Worm (Caenorhabditis elegans) whole organism, midembryonic: ENCODE results near the gene str-209.

Experiments
- T22C8.4 ChIP-seq: fragments of 200-800 bp; sonication (Bioruptor generic); IDR thresholded peaks from 2 replicates; pipeline ENCODE4 v1.3.6; 2022; ENCODE audit warnings: missing genetic modification characterization, missing compliant biosample characterization
- cog-1 ChIP-seq: sonication (generic microtip); optimal IDR thresholded peaks from 2 replicates; lab custom pipeline; 2016; ENCODE audit warnings: missing genetic modification characterization, missing compliant biosample characterization
- flt-1 ChIP-seq: fragments of 200-800 bp; sonication (Bioruptor generic); IDR thresholded peaks from 2 replicates; pipeline ENCODE4 v1.3.6; 2022; ENCODE audit warnings: missing genetic modification characterization, missing compliant biosample characterization
- klf-2 ChIP-seq: fragments of 200-800 bp; sonication (Bioruptor generic); conservative IDR thresholded peaks from 2 replicates; pipeline ENCODE4 v1.3.6; 2022; ENCODE audit warnings: missing genetic modification reagents, missing genetic modification characterization, missing compliant biosample characterization
- med-1 ChIP-seq: sonication (generic microtip); optimal IDR thresholded peaks from 2 replicates; lab custom pipeline; 2017; ENCODE audit warnings: missing genetic modification characterization, mild to moderate bottlenecking, missing compliant biosample characterization, antibody characterized with exemption, missing genetic modification reagents; ENCODE audit not compliant: insufficient read depth
- ref-1 ChIP-seq: fragments of 200-800 bp; sonication (Bioruptor generic); conservative IDR thresholded peaks from 2 replicates; pipeline ENCODE4 v1.3.6; 2022; ENCODE audit warnings: missing genetic modification reagents, missing genetic modification characterization, missing compliant biosample characterization
- tab-1 ChIP-seq: fragments of 200-800 bp; sonication (Bioruptor generic); IDR thresholded peaks from 2 replicates; pipeline ENCODE4 v1.3.6; 2022; ENCODE audit warnings: missing genetic modification characterization, missing compliant biosample characterization
- ztf-23 ChIP-seq: fragments of 200-800 bp; sonication (Bioruptor generic); IDR thresholded peaks from 2 replicates; pipeline ENCODE4 v1.3.6; 2022; ENCODE audit warnings: missing genetic modification reagents, missing genetic modification characterization, missing compliant biosample characterization
- ztf-29 ChIP-seq: fragments of 200-800 bp; sonication (Bioruptor generic); IDR thresholded peaks from 2 replicates; pipeline ENCODE4 v1.3.6; 2022; ENCODE audit warnings: missing genetic modification reagents, missing genetic modification characterization, missing compliant biosample characterization

str-209 gene

ce11 chrV:4964020-4964635 lies 15.4 kb downstream of the str-209 start:
- TF ChIP-seq med-1 (GFP tag; lab: Kevin White, UChicago) (no peak), tab-1 (GFP tag; lab: Robert Waterston, UW) (0 out of 2 replicates have a peak, but pooled peaks have one; percentile 64), cog-1 (peak; percentile 27), ztf-29 (GFP tag; lab: Robert Waterston, UW) (no peak), flt-1 (GFP tag; lab: Robert Waterston, UW) (no peak)

ce11 chrV:4964671-4965420 lies 16.1 kb downstream of the str-209 start:
- TF ChIP-seq T22C8.4 (GFP tag; lab: Robert Waterston, UW) (no peak), ref-1 (GFP tag; lab: Robert Waterston, UW) (no peak), cog-1 (no peak), ztf-23 (GFP tag; lab: Robert Waterston, UW) (no peak), ztf-29 (GFP tag; lab: Robert Waterston, UW) (no peak), med-1 (GFP tag; lab: Kevin White, UChicago) (no peak), klf-2 (GFP tag; lab: Robert Waterston, UW) (no peak), tab-1 (GFP tag; lab: Robert Waterston, UW) (no peak), flt-1 (GFP tag; lab: Robert Waterston, UW) (no peak)

- TF ChIP-seq ztf-23 (GFP tag; lab: Robert Waterston, UW) (no peak), tab-1 (GFP tag; lab: Robert Waterston, UW) (no peak), flt-1 (GFP tag; lab: Robert Waterston, UW) (no peak), ztf-29 (GFP tag; lab: Robert Waterston, UW) (no peak), ref-1 (GFP tag; lab: Robert Waterston, UW) (no peak), T22C8.4 (GFP tag; lab: Robert Waterston, UW) (no peak), med-1 (GFP tag; lab: Kevin White, UChicago) (no peak), cog-1 (no peak)
These were observed 17.1 kb downstream of the str-209 start for ce11 chrV:4965790-4966189.

ce11 chrV:4967238-4967637 lies 18.5 kb downstream of the str-209 start:
- TF ChIP-seq T22C8.4 (GFP tag; lab: Robert Waterston, UW): no peak
- TF ChIP-seq ztf-23 (GFP tag; lab: Robert Waterston, UW): no peak
- TF ChIP-seq ztf-29 (GFP tag; lab: Robert Waterston, UW): no peak
- no peak for TF ChIP-seq klf-2 (GFP tag; lab: Robert Waterston, UW)
- peak; percentile 6 for TF ChIP-seq cog-1
- no peak for TF ChIP-seq tab-1 (GFP tag; lab: Robert Waterston, UW)

- TF ChIP-seq tab-1 (GFP tag; lab: Robert Waterston, UW) (no peak), med-1 (GFP tag; lab: Kevin White, UChicago) (no peak), ztf-29 (GFP tag; lab: Robert Waterston, UW) (no peak), klf-2 (GFP tag; lab: Robert Waterston, UW) (no peak), T22C8.4 (GFP tag; lab: Robert Waterston, UW) (no peak), flt-1 (GFP tag; lab: Robert Waterston, UW) (no peak), ztf-23 (GFP tag; lab: Robert Waterston, UW) (no peak), ref-1 (GFP tag; lab: Robert Waterston, UW) (no peak), cog-1 (no peak)
These were observed 20.0 kb downstream of the str-209 start for ce11 chrV:4968775-4969174.

ce11 chrV:4969503-4969902 lies 20.8 kb downstream of the str-209 start:
- TF ChIP-seq ref-1 (GFP tag; lab: Robert Waterston, UW) (no peak), cog-1 (no peak)

- TF ChIP-seq cog-1 (no peak), klf-2 (GFP tag; lab: Robert Waterston, UW) (no peak), ztf-23 (GFP tag; lab: Robert Waterston, UW) (no peak), T22C8.4 (GFP tag; lab: Robert Waterston, UW) (no peak), flt-1 (GFP tag; lab: Robert Waterston, UW) (no peak), med-1 (GFP tag; lab: Kevin White, UChicago) (no peak), ztf-29 (GFP tag; lab: Robert Waterston, UW) (no peak), ref-1 (GFP tag; lab: Robert Waterston, UW) (no peak), tab-1 (GFP tag; lab: Robert Waterston, UW) (no peak)
These were observed 24.2 kb downstream of the str-209 start, which contains the start of gene srsx-9 for ce11 chrV:4972943-4973342. Gene srsx-9 (minus strand): TSS chrV:4973043.

ce11 chrV:4974677-4975076 lies 25.9 kb downstream of the str-209 start, which contains the start of gene srsx-10:
Gene srsx-10 (minus strand): TSS chrV:4974777.
- no peak for TF ChIP-seq T22C8.4 (GFP tag; lab: Robert Waterston, UW)
- TF ChIP-seq ref-1 (GFP tag; lab: Robert Waterston, UW): no peak
- no peak for TF ChIP-seq tab-1 (GFP tag; lab: Robert Waterston, UW)
- TF ChIP-seq med-1 (GFP tag; lab: Kevin White, UChicago): no peak
- TF ChIP-seq flt-1 (GFP tag; lab: Robert Waterston, UW): no peak
- no peak for TF ChIP-seq ztf-23 (GFP tag; lab: Robert Waterston, UW)
- no peak for TF ChIP-seq cog-1
- no peak for TF ChIP-seq klf-2 (GFP tag; lab: Robert Waterston, UW)
- no peak for TF ChIP-seq ztf-29 (GFP tag; lab: Robert Waterston, UW)

- no peak for TF ChIP-seq ztf-23 (GFP tag; lab: Robert Waterston, UW)
- TF ChIP-seq tab-1 (GFP tag; lab: Robert Waterston, UW): no peak
- no peak for TF ChIP-seq flt-1 (GFP tag; lab: Robert Waterston, UW)
- TF ChIP-seq cog-1: no peak
- TF ChIP-seq ref-1 (GFP tag; lab: Robert Waterston, UW): no peak
- TF ChIP-seq T22C8.4 (GFP tag; lab: Robert Waterston, UW): no peak
- TF ChIP-seq klf-2 (GFP tag; lab: Robert Waterston, UW): no peak
- TF ChIP-seq med-1 (GFP tag; lab: Kevin White, UChicago): no peak
These were observed 26.4 kb downstream of the str-209 start, which contains the start of gene F26G5.1 for ce11 chrV:4975140-4975539. Gene F26G5.1 (plus strand): TSS chrV:4975478.
